Fruit fly (Drosophila melanogaster) whole organism, embryonic: ENCODE results near the gene Nepl18.

Experiments
- Ada2b ChIP-seq: fragments of 200-800 bp; sonication (Bioruptor generic); IDR thresholded peaks from 2 replicates; pipeline ENCODE4 v1.3.6; 2022; ENCODE audit warnings: missing biosample characterization, missing genetic modification characterization
- Atf-2 ChIP-seq: fragments of 200-800 bp; sonication (Bioruptor generic); optimal IDR thresholded peaks from 2 replicates; lab custom pipeline; 2016; ENCODE audit warnings: missing biosample characterization, missing genetic modification characterization
- Atf6 ChIP-seq: fragments of 200-800 bp; sonication (Bioruptor generic); IDR thresholded peaks from 2 replicates; pipeline ENCODE4 v1.3.6; 2022; ENCODE audit warnings: missing biosample characterization, missing genetic modification characterization
- Awh ChIP-seq: fragments of 200-800 bp; sonication (Bioruptor generic); IDR thresholded peaks from 2 replicates; pipeline ENCODE4, ENCODE4 v1.3.6; 2022; ENCODE audit warnings: missing biosample characterization, missing genetic modification characterization
- CG10267 ChIP-seq: fragments of 200-800 bp; sonication (Bioruptor generic); optimal IDR thresholded peaks from 2 replicates; lab custom pipeline; 2018; ENCODE audit warnings: missing biosample characterization, mild to moderate bottlenecking, missing genetic modification characterization, moderate library complexity
- CG12942 ChIP-seq: fragments of 200-800 bp; sonication (Bioruptor generic); optimal IDR thresholded peaks from 3 replicates; lab custom pipeline; 2016; ENCODE audit warnings: missing biosample characterization, missing genetic modification characterization
- CG13123 ChIP-seq: fragments of 200-800 bp; sonication (Bioruptor generic); optimal IDR thresholded peaks from 2 replicates; lab custom pipeline; 2016; ENCODE audit warnings: missing biosample characterization, missing genetic modification characterization
- CG13287 ChIP-seq: fragments of 200-800 bp; sonication (Bioruptor generic); IDR thresholded peaks from 2 replicates; pipeline ENCODE4 v1.3.6; 2022; ENCODE audit warnings: missing biosample characterization, missing genetic modification characterization; ENCODE audit not compliant: partially characterized antibody
- CG15514 ChIP-seq: fragments of 200-800 bp; sonication (Bioruptor generic); optimal IDR thresholded peaks from 3 replicates; lab custom pipeline; 2017; ENCODE audit warnings: missing biosample characterization, missing genetic modification characterization, mild to moderate bottlenecking, moderate library complexity, missing genetic modification reagents
- CG16863 ChIP-seq: fragments of 200-800 bp; sonication (Bioruptor generic); optimal IDR thresholded peaks from 3 replicates; lab custom pipeline; 2016; ENCODE audit warnings: missing biosample characterization, missing genetic modification characterization
- CG17568 ChIP-seq: fragments of 200-800 bp; sonication (Bioruptor generic); optimal IDR thresholded peaks from 2 replicates; lab custom pipeline; 2018; ENCODE audit warnings: missing biosample characterization, mild to moderate bottlenecking, missing genetic modification characterization, moderate library complexity
- CG2129 ChIP-seq: fragments of 200-800 bp; sonication (Bioruptor generic); IDR thresholded peaks from 2 replicates; pipeline ENCODE4 v1.3.6; 2022; ENCODE audit warnings: missing biosample characterization, missing genetic modification characterization; ENCODE audit not compliant: partially characterized antibody
- CG3163 ChIP-seq: fragments of 200-800 bp; sonication (Bioruptor generic); optimal IDR thresholded peaks from 3 replicates; lab custom pipeline; 2016; ENCODE audit warnings: missing biosample characterization, missing genetic modification characterization
- CG34422 ChIP-seq: fragments of 200-800 bp; sonication (Bioruptor generic); IDR thresholded peaks from 3 replicates; pipeline ENCODE4 v1.3.6; 2022; ENCODE audit warnings: missing biosample characterization, missing genetic modification characterization
- CG4424 ChIP-seq: fragments of 200-800 bp; sonication (Bioruptor generic); optimal IDR thresholded peaks from 3 replicates; lab custom pipeline; 2016; ENCODE audit warnings: missing biosample characterization, missing genetic modification characterization
- CG6272 ChIP-seq: fragments of 200-800 bp; sonication (Bioruptor generic); IDR thresholded peaks from 2 replicates; pipeline ENCODE4 v1.3.6; 2022; ENCODE audit warnings: missing biosample characterization, missing genetic modification characterization
- CG6791 ChIP-seq: fragments of 200-800 bp; sonication (Bioruptor generic); IDR thresholded peaks from 3 replicates; pipeline ENCODE4 v1.3.6; 2022; ENCODE audit warnings: missing biosample characterization, missing genetic modification characterization; ENCODE audit not compliant: partially characterized antibody
- CG7839 ChIP-seq: fragments of 200-800 bp; sonication (Bioruptor generic); optimal IDR thresholded peaks from 3 replicates; lab custom pipeline; 2018; ENCODE audit warnings: missing biosample characterization, mild to moderate bottlenecking, missing genetic modification characterization, moderate library complexity
- CG7987 ChIP-seq: fragments of 200-800 bp; sonication (Bioruptor generic); optimal IDR thresholded peaks from 2 replicates; lab custom pipeline; 2018; ENCODE audit warnings: missing biosample characterization, mild to moderate bottlenecking, missing genetic modification characterization, moderate library complexity
- CG8290 ChIP-seq, 3 experiments: fragments of 200-800 bp; sonication (Bioruptor generic); optimal IDR thresholded peaks; 2 replicates each; lab custom pipeline; 2016 to 2019; ENCODE audit warnings: missing biosample characterization in 3 of 3, missing genetic modification characterization in 3 of 3, mild to moderate bottlenecking in 2 of 3, moderate library complexity in 1 of 3
- CG8944 ChIP-seq: fragments of 200-800 bp; sonication (Bioruptor generic); optimal IDR thresholded peaks from 3 replicates; lab custom pipeline; 2016; ENCODE audit warnings: missing biosample characterization, missing genetic modification characterization
- Dfd ChIP-seq, 2 experiments: fragments of >200 bp; optimal IDR thresholded peaks; 2 replicates each; lab custom pipeline; 2017; ENCODE audit warnings: missing biosample characterization in 2 of 2, missing genetic modification characterization in 2 of 2
- Fer3 ChIP-seq: fragments of 200-800 bp; sonication (Bioruptor generic); optimal IDR thresholded peaks from 2 replicates; lab custom pipeline; 2018; ENCODE audit warnings: missing biosample characterization, mild to moderate bottlenecking, missing genetic modification characterization, moderate library complexity
- HLHmδ ChIP-seq: fragments of 200-800 bp; sonication (Bioruptor generic); optimal IDR thresholded peaks from 2 replicates; lab custom pipeline; 2018; ENCODE audit warnings: missing biosample characterization, mild to moderate bottlenecking, missing genetic modification characterization, moderate library complexity
- Hsf ChIP-seq: fragments of 200-800 bp; sonication (Bioruptor generic); optimal IDR thresholded peaks from 3 replicates; lab custom pipeline; 2016; ENCODE audit warnings: missing biosample characterization, missing genetic modification characterization
- Jarid2 ChIP-seq: fragments of 200-800 bp; sonication (Bioruptor generic); optimal IDR thresholded peaks from 3 replicates; lab custom pipeline; 2017; ENCODE audit warnings: mild to moderate bottlenecking, missing biosample characterization, missing genetic modification reagents, missing genetic modification characterization
- Lim3 ChIP-seq: fragments of 200-800 bp; sonication (Bioruptor generic); IDR thresholded peaks from 2 replicates; pipeline ENCODE4 v1.3.6; 2022; ENCODE audit warnings: missing biosample characterization, missing genetic modification characterization
- Mes4 ChIP-seq: fragments of 200-800 bp; sonication (Bioruptor generic); optimal IDR thresholded peaks from 2 replicates; lab custom pipeline; 2016; ENCODE audit warnings: missing biosample characterization, missing genetic modification characterization
- Mrtf ChIP-seq: fragments of 200-800 bp; sonication (Bioruptor generic); IDR thresholded peaks from 3 replicates; pipeline ENCODE4 v1.3.6; 2022; ENCODE audit warnings: missing biosample characterization, missing genetic modification characterization
- NfI ChIP-seq: fragments of 200-800 bp; sonication (Bioruptor generic); optimal IDR thresholded peaks from 3 replicates; lab custom pipeline; 2018; ENCODE audit warnings: missing biosample characterization, mild to moderate bottlenecking, missing genetic modification characterization, moderate library complexity
- Side ChIP-seq: fragments of 200-800 bp; sonication (Bioruptor generic); optimal IDR thresholded peaks from 2 replicates; lab custom pipeline; 2016; ENCODE audit warnings: missing biosample characterization, missing genetic modification characterization
- Sin3A ChIP-seq: fragments of >200 bp; optimal IDR thresholded peaks from 2 replicates; lab custom pipeline; 2018
- Sry-β ChIP-seq: fragments of 200-800 bp; sonication (Bioruptor generic); optimal IDR thresholded peaks from 2 replicates; lab custom pipeline; 2018; ENCODE audit warnings: missing biosample characterization, mild to moderate bottlenecking, missing genetic modification characterization, moderate library complexity
- bab2 ChIP-seq: fragments of 200-800 bp; sonication (Bioruptor generic); optimal IDR thresholded peaks from 2 replicates; lab custom pipeline; 2016; ENCODE audit warnings: missing biosample characterization, missing genetic modification characterization
- bcd ChIP-seq: fragments of 200-800 bp; sonication (Bioruptor generic); optimal IDR thresholded peaks from 2 replicates; lab custom pipeline; 2017; ENCODE audit warnings: missing biosample characterization, mild to moderate bottlenecking, missing genetic modification characterization
- chm ChIP-seq: fragments of 200-800 bp; sonication (Bioruptor generic); IDR thresholded peaks from 2 replicates; pipeline ENCODE4 v1.3.6; 2022; ENCODE audit warnings: missing biosample characterization, missing genetic modification characterization
- ci ChIP-seq: fragments of 200-800 bp; sonication (Bioruptor generic); IDR thresholded peaks from 3 replicates; pipeline ENCODE4 v1.3.6; 2022; ENCODE audit warnings: missing biosample characterization, missing genetic modification characterization
- disco-r ChIP-seq: fragments of 200-800 bp; sonication (Bioruptor generic); optimal IDR thresholded peaks from 2 replicates; lab custom pipeline; 2016; ENCODE audit warnings: missing biosample characterization, missing genetic modification characterization
- dmrt11E ChIP-seq: fragments of 200-800 bp; sonication (Bioruptor generic); optimal IDR thresholded peaks from 3 replicates; lab custom pipeline; 2018; ENCODE audit warnings: missing biosample characterization, mild to moderate bottlenecking, missing genetic modification characterization, moderate library complexity
- fd102C ChIP-seq: fragments of 200-800 bp; sonication (Bioruptor generic); optimal IDR thresholded peaks from 2 replicates; lab custom pipeline; 2018; ENCODE audit warnings: missing biosample characterization, mild to moderate bottlenecking, missing genetic modification characterization, moderate library complexity
- ftz-f1 ChIP-seq: fragments of 200-800 bp; sonication (Bioruptor generic); optimal IDR thresholded peaks from 2 replicates; lab custom pipeline; 2016; ENCODE audit warnings: missing biosample characterization, missing genetic modification characterization
- grau ChIP-seq: fragments of 200-800 bp; optimal IDR thresholded peaks from 3 replicates; lab custom pipeline; 2019; ENCODE audit warnings: missing biosample characterization, mild to moderate bottlenecking, missing genetic modification characterization, moderate library complexity
- gt ChIP-seq: fragments of 200-800 bp; sonication (Bioruptor generic); IDR thresholded peaks from 2 replicates; pipeline ENCODE4 v1.3.6; 2022; ENCODE audit warnings: missing biosample characterization, missing genetic modification characterization
- kah ChIP-seq: fragments of 200-800 bp; sonication (Bioruptor generic); optimal IDR thresholded peaks from 2 replicates; lab custom pipeline; 2018; ENCODE audit warnings: missing biosample characterization, mild to moderate bottlenecking, missing genetic modification characterization
- klu ChIP-seq: fragments of 200-800 bp; sonication (Bioruptor generic); IDR thresholded peaks from 2 replicates; pipeline ENCODE4 v1.3.6; 2022; ENCODE audit warnings: missing biosample characterization, missing genetic modification characterization
- kni ChIP-seq: fragments of 200-800 bp; sonication (Bioruptor generic); optimal IDR thresholded peaks from 3 replicates; lab custom pipeline; 2017; ENCODE audit warnings: mild to moderate bottlenecking, missing biosample characterization, missing genetic modification reagents, missing genetic modification characterization
- lab ChIP-seq: fragments of 200-800 bp; sonication (Bioruptor generic); optimal IDR thresholded peaks from 3 replicates; lab custom pipeline; 2017; ENCODE audit warnings: missing biosample characterization, missing genetic modification characterization, mild to moderate bottlenecking, moderate library complexity, missing genetic modification reagents
- pfk ChIP-seq: fragments of 200-800 bp; sonication (Bioruptor generic); optimal IDR thresholded peaks from 2 replicates; lab custom pipeline; 2018; ENCODE audit warnings: missing biosample characterization, mild to moderate bottlenecking, missing genetic modification characterization, moderate library complexity
- sens ChIP-seq: fragments of 200-800 bp; sonication (Bioruptor generic); peaks from one replicate; lab custom pipeline; 2016; ENCODE audit warnings: missing biosample characterization, missing genetic modification characterization

The Nepl18 gene

dm6 chr3R:28887559-28888432 lies 12.4 kb downstream of the Nepl18 start, which contains the start of the genes CG33203 and Doa (continued):
- peak; percentile 51; the same call in 1 of the 3 replicates for TF ChIP-seq ci (GFP tag; lab: Robert Waterston, UW)
- no peak for TF ChIP-seq Dfd (GFP tag; optimal IDR thresholded peaks at IDR 0.05; lab: Kevin White, UChicago)
- peak; percentile 5 for TF ChIP-seq CG8290 (GFP tag; optimal IDR thresholded peaks at IDR 0.05; lab: Kevin White, UChicago)
- peak in 1 of 2 experiments; percentile 79 for TF ChIP-seq CG8290 (tag; optimal IDR thresholded peaks at IDR 0.05; lab: Kevin White, UChicago)
- TF ChIP-seq Jarid2 (GFP tag; lab: Kevin White, UChicago): no peak
- peak; percentile 85 for TF ChIP-seq CG6791 (GFP tag; lab: Robert Waterston, UW)
- TF ChIP-seq Mrtf (GFP tag; lab: Robert Waterston, UW): no peak
- TF ChIP-seq Atf6 (GFP tag; lab: Robert Waterston, UW): 0 out of 2 replicates have a peak, but pooled peaks have one; percentile 26
- peak; percentile 62 for TF ChIP-seq Hsf (GFP tag; lab: Kevin White, UChicago)
- no peak for TF ChIP-seq kah (GFP tag; lab: Kevin White, UChicago)
- TF ChIP-seq ftz-f1 (GFP tag; lab: Kevin White, UChicago): no peak
- peak; percentile 75 for TF ChIP-seq sens
- TF ChIP-seq klu (GFP tag; lab: Robert Waterston, UW): no peak; the same call in 1 of the 2 replicates
- no peak for TF ChIP-seq kni (GFP tag; lab: Kevin White, UChicago)
- TF ChIP-seq disco-r (GFP tag; lab: Kevin White, UChicago): no peak
- peak; percentile 18 for TF ChIP-seq Side (GFP tag; lab: Kevin White, UChicago)
- no peak for TF ChIP-seq HLHmδ (GFP tag; lab: Kevin White, UChicago)
- TF ChIP-seq CG6272 (GFP tag; lab: Robert Waterston, UW): no peak
- TF ChIP-seq pfk (GFP tag; lab: Kevin White, UChicago): no peak
- no peak for TF ChIP-seq CG13123 (GFP tag; lab: Kevin White, UChicago)
- TF ChIP-seq CG8944: peak; percentile 12
- no peak for TF ChIP-seq lab (GFP tag; lab: Kevin White, UChicago)
- no peak for TF ChIP-seq CG17568
- TF ChIP-seq Mes4 (GFP tag; lab: Kevin White, UChicago): no peak
- TF ChIP-seq CG3163 (GFP tag; lab: Kevin White, UChicago): peak; percentile 26
- TF ChIP-seq chm (GFP tag; lab: Robert Waterston, UW): no peak
- TF ChIP-seq dmrt11E: peak; percentile 23
- peak; percentile 83 for TF ChIP-seq Sin3A
- TF ChIP-seq Ada2b (GFP tag; lab: Robert Waterston, UW): no peak
- TF ChIP-seq Lim3 (GFP tag; lab: Robert Waterston, UW): no peak
- no peak for TF ChIP-seq Awh
- peak; percentile 46 for TF ChIP-seq bab2 (GFP tag; lab: Kevin White, UChicago)
- TF ChIP-seq CG7839 (tag; lab: Kevin White, UChicago): peak; percentile 6
- TF ChIP-seq CG15514 (GFP tag; lab: Kevin White, UChicago): peak; percentile 68
- peak; percentile 32 for TF ChIP-seq NfI (GFP tag; lab: Kevin White, UChicago)
- TF ChIP-seq grau: peak; percentile 33
- no peak for TF ChIP-seq Atf-2 (GFP tag; lab: Kevin White, UChicago)
- peak; percentile 99 for TF ChIP-seq CG10267 (tag; lab: Kevin White, UChicago)
- peak; percentile 34 for TF ChIP-seq CG4424
- TF ChIP-seq CG34422 (GFP tag; lab: Robert Waterston, UW): no peak
- peak; percentile 58 for TF ChIP-seq CG2129 (GFP tag; lab: Robert Waterston, UW)
- peak; percentile 90 for TF ChIP-seq CG13287
- no peak for TF ChIP-seq gt
- TF ChIP-seq CG7987: peak; percentile 20
- TF ChIP-seq CG12942 (GFP tag; lab: Kevin White, UChicago): peak; percentile 2
- TF ChIP-seq Fer3 (tag; lab: Kevin White, UChicago): peak; percentile 1
- TF ChIP-seq Sry-β (GFP tag; lab: Kevin White, UChicago): no peak
- TF ChIP-seq bcd (GFP tag; lab: Kevin White, UChicago): peak; percentile 67
- TF ChIP-seq fd102C (GFP tag; lab: Kevin White, UChicago): no peak
- peak; percentile 67 for TF ChIP-seq CG16863 (GFP tag; lab: Kevin White, UChicago)
